Fruit fly (Drosophila melanogaster) whole organism, embryonic: Measurements from ENCODE around the gene CG44005.

Experiments used
- Atf-2 ChIP-seq: fragments of 200-800 bp; sonication (Bioruptor generic); optimal IDR thresholded peaks from 2 replicates; lab custom pipeline; 2016; ENCODE audit warnings: missing biosample characterization, missing genetic modification characterization
- CG4707 ChIP-seq: fragments of 200-800 bp; sonication (Bioruptor generic); optimal IDR thresholded peaks from 2 replicates; lab custom pipeline; 2018; ENCODE audit warnings: missing biosample characterization, mild to moderate bottlenecking, missing genetic modification characterization, moderate library complexity
- bsh ChIP-seq, 2 experiments: fragments of 200-800 bp; sonication (Bioruptor generic); optimal IDR thresholded peaks; 2 replicates each; lab custom pipeline; 2017 to 2018; ENCODE audit warnings: mild to moderate bottlenecking in 2 of 2, missing biosample characterization in 2 of 2, missing genetic modification characterization in 2 of 2, moderate library complexity in 1 of 2
- fd64A ChIP-seq: fragments of 200-800 bp; sonication (Bioruptor generic); optimal IDR thresholded peaks from 3 replicates; lab custom pipeline; 2018; ENCODE audit warnings: missing biosample characterization, mild to moderate bottlenecking, missing genetic modification characterization
- maf-S ChIP-seq: fragments of 200-800 bp; sonication (Bioruptor generic); optimal IDR thresholded peaks from 2 replicates; lab custom pipeline; 2016; ENCODE audit warnings: missing biosample characterization, missing genetic modification characterization
- org-1 ChIP-seq: fragments of 200-800 bp; sonication (Bioruptor generic); optimal IDR thresholded peaks from 2 replicates; lab custom pipeline; 2017; ENCODE audit warnings: missing biosample characterization, missing genetic modification characterization
- otp ChIP-seq: fragments of 200-800 bp; sonication (Bioruptor generic); IDR thresholded peaks from 3 replicates; pipeline ENCODE4, ENCODE4 v1.3.6; 2022; ENCODE audit warnings: missing biosample characterization, missing genetic modification characterization
- ranshi ChIP-seq: fragments of 200-800 bp; sonication (Bioruptor generic); IDR thresholded peaks from 2 replicates; pipeline ENCODE4 v1.3.6; 2022; ENCODE audit warnings: missing biosample characterization, missing genetic modification characterization
- repo ChIP-seq: fragments of 200-800 bp; sonication (Bioruptor generic); optimal IDR thresholded peaks from 2 replicates; lab custom pipeline; 2016; ENCODE audit warnings: missing biosample characterization, missing genetic modification characterization
- trem ChIP-seq: fragments of 200-800 bp; optimal IDR thresholded peaks from 3 replicates; lab custom pipeline; 2019; ENCODE audit warnings: missing biosample characterization, mild to moderate bottlenecking, missing genetic modification characterization, moderate library complexity

DNA sequence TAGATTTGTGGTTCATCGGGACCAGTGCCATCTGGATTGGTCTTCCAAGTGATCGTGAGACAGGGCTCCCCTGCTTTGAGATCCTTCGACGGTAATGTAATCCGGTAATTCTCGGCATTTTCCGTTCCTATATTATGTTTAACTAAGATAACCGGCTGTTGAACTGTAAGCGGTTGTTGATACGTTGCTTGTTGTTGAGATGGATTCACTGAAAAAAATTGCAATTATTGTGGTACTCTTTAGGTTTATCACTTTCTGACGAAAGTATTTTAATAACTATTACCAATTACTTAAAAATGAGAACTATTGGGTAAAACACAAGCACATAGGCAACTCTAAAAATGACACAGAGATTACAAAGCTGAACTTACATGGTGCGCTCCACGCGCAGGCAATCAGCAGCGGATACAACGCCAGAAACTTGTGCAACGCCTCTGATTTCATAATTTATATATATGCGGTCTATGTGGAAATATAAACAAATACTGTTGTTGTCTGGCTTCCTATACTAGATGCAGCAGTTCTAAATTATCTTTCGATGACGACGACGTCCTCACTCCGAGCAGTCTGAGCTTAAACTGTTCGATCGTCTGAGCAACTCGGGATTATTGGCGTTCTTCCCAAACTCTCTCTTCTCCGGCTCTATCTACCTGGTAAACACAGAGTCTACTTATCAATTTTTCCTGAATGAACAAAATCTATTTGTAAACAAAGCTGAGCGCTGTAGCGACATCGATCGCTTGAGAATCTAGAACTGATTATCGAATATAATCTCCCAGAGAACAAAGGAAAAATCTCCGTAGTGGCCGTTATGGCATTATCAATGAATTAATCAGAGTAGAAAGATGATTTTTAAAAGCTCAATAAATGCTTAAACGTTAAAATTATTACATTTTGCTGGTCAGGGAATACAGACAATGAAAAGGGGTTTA is 15.1 kb upstream of the CG44005 start, which contains the start of gene CG34253:
- TF ChIP-seq CG4707 (GFP tag; lab: Kevin White, UChicago): no peak
- TF ChIP-seq otp (GFP tag; lab: Robert Waterston, UW): no peak
- TF ChIP-seq Atf-2: no peak
- no peak for TF ChIP-seq bsh (GFP tag; optimal IDR thresholded peaks at IDR 0.05; lab: Kevin White, UChicago)
- no peak for TF ChIP-seq fd64A (GFP tag; lab: Kevin White, UChicago)
- no peak for TF ChIP-seq ranshi (GFP tag; lab: Robert Waterston, UW)
- no peak for TF ChIP-seq org-1 (GFP tag; lab: Kevin White, UChicago)
- TF ChIP-seq maf-S (GFP tag; lab: Kevin White, UChicago): no peak
- no peak for TF ChIP-seq repo (GFP tag; lab: Kevin White, UChicago)
- TF ChIP-seq trem: no peak
